Worm (Caenorhabditis elegans) whole organism, L1 larva: ENCODE data around the gene zer-1.

ENCODE experiments used
- aly-2 ChIP-seq: fragments of 150-350 bp; optimal IDR thresholded peaks from 2 replicates; lab custom pipeline; 2014; ENCODE audit warnings: missing biosample characterization, missing genetic modification characterization
- blmp-1 ChIP-seq: fragments of 150-350 bp; optimal IDR thresholded peaks from 2 replicates; lab custom pipeline; 2014; ENCODE audit warnings: missing biosample characterization, missing genetic modification characterization
- fkh-10 ChIP-seq: sonication (generic microtip); optimal IDR thresholded peaks from 2 replicates; lab custom pipeline; 2017; ENCODE audit warnings: missing biosample characterization, missing genetic modification reagents, missing genetic modification characterization

- TF ChIP-seq aly-2, result no peak
- no peak for TF ChIP-seq fkh-10 (GFP tag; lab: Kevin White, UChicago)
- TF ChIP-seq blmp-1, result no peak
These were observed 20.7 kb upstream of the zer-1 start, which contains the start of gene F23H11.4 for ce11 chrIII:907311-907710.
